Fruit fly (Drosophila melanogaster): ENCODE measurements around the gene CG42660.

DNA sequence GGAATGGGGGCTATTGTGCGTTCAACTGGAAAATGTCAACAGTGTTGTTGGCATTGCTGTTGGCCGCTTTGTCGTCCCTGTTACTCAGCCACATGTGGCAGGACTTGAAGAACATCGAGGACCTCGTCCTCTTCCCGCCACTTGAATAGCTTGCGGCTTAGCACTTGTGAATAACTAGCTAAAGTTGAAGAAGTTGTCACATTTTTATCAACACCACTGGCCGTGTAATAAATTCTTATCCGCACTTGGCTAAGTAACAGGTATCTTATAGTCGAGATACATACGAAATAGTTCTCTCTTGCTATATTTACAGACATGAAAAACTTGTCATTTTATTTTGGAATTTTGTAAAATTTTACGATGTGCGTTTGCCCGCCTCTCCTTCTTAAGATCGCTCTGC is 10.0 kb downstream of the CG42660 start, which contains the start of gene CG43292:
- TF ChIP-seq CG8478 (optimal IDR thresholded peaks at IDR 0.05) (no peak), pan (optimal IDR thresholded peaks at IDR 0.05) (no peak), usp (GFP tag; optimal IDR thresholded peaks at IDR 0.05) (no peak), Dll (optimal IDR thresholded peaks at IDR 0.05) (no peak)
